Fruit fly (Drosophila melanogaster): Measurements from ENCODE around the gene Nepl14.
A peak's percentile ranks its signal among the peaks of the same experiment; 100 is the strongest.

The Nepl14 gene

dm6 chr3R:22767599-22767998, 4.1 kb upstream of the Nepl14 start, which contains the start of gene CG13841:
Gene CG13841, minus strand, starts transcription at chr3R:22767699.
- no peak for TF ChIP-seq CG10631 (GFP tag; optimal IDR thresholded peaks at IDR 0.05)
- no peak for TF ChIP-seq Gug (GFP tag; IDR thresholded peaks at IDR 0.05)
- TF ChIP-seq CG34406 (GFP tag; optimal IDR thresholded peaks at IDR 0.05), result no peak
- TF ChIP-seq CG6808 (GFP tag; optimal IDR thresholded peaks at IDR 0.05), result no peak
- no peak for TF ChIP-seq Lpt (GFP tag; optimal IDR thresholded peaks at IDR 0.05)

dm6 chr3R:22766072-22766471, 2.6 kb upstream of the Nepl14 start, which contains the start of gene Nepl15:
Gene Nepl15, minus strand, starts transcription at chr3R:22766172.
- TF ChIP-seq CG7368 (GFP tag; optimal IDR thresholded peaks at IDR 0.05) (no peak), lz (GFP tag; optimal IDR thresholded peaks at IDR 0.05) (no peak)

- TF ChIP-seq svp (GFP tag), result peak; percentile 97
- no peak for TF ChIP-seq CG7368 (GFP tag; optimal IDR thresholded peaks at IDR 0.05)
Observed at dm6 chr3R:22760988-22761387, 2.5 kb downstream of the Nepl14 start, which contains the start of gene Nepl13. Gene Nepl13, minus strand, starts transcription at chr3R:22761076.

dm6 chr3R:22757117-22757516, 6.4 kb downstream of the Nepl14 start:
- TF ChIP-seq Smox (GFP tag; optimal IDR thresholded peaks at IDR 0.05), result no peak
- TF ChIP-seq Eip78C (GFP tag), result no peak
- TF ChIP-seq ss (GFP tag; optimal IDR thresholded peaks at IDR 0.05), result no peak
- TF ChIP-seq Blimp-1 (GFP tag; optimal IDR thresholded peaks at IDR 0.05), result no peak
- no peak for TF ChIP-seq CG6163 (GFP tag; IDR thresholded peaks at IDR 0.05)
- TF ChIP-seq Met (GFP tag; optimal IDR thresholded peaks at IDR 0.05), result no peak
- TF ChIP-seq CG3919 (GFP tag; optimal IDR thresholded peaks at IDR 0.05), result no peak
- TF ChIP-seq Lpt (GFP tag; optimal IDR thresholded peaks at IDR 0.05), result no peak
- TF ChIP-seq Hr38 (GFP tag; optimal IDR thresholded peaks at IDR 0.05), result no peak
- no peak for TF ChIP-seq Ets21C (GFP tag; optimal IDR thresholded peaks at IDR 0.05)
- no peak for TF ChIP-seq dac (GFP tag; optimal IDR thresholded peaks at IDR 0.05)

- no peak for TF ChIP-seq CG8632 (GFP tag; optimal IDR thresholded peaks at IDR 0.05)
- no peak for TF ChIP-seq pdm3 (GFP tag; optimal IDR thresholded peaks at IDR 0.05)
- no peak for TF ChIP-seq CG4318 (GFP tag; optimal IDR thresholded peaks at IDR 0.05)
- peak; percentile 71 for TF ChIP-seq fkh (GFP tag; optimal IDR thresholded peaks at IDR 0.05)
- TF ChIP-seq eg (GFP tag; IDR thresholded peaks at IDR 0.05), result 0 out of 3 replicates have a peak, but pooled peaks have one; percentile 17
Observed at dm6 chr3R:22756289-22756688, 7.2 kb downstream of the Nepl14 start.

dm6 chr3R:22755187-22755777, 8.2 kb downstream of the Nepl14 start:
- TF ChIP-seq Lpt (GFP tag; optimal IDR thresholded peaks at IDR 0.05), result no peak
- 0 out of 3 replicates have a peak, but pooled peaks have one; percentile 11 for TF ChIP-seq eg (GFP tag; IDR thresholded peaks at IDR 0.05)
- no peak for TF ChIP-seq Hr4 (GFP tag; optimal IDR thresholded peaks at IDR 0.05)

- TF ChIP-seq fd85E (GFP tag; optimal IDR thresholded peaks at IDR 0.05) (no peak), Hr38 (GFP tag; optimal IDR thresholded peaks at IDR 0.05) (no peak), acj6 (GFP tag; optimal IDR thresholded peaks at IDR 0.05) (no peak), CG10669 (GFP tag; optimal IDR thresholded peaks at IDR 0.05) (no peak), fkh (GFP tag; optimal IDR thresholded peaks at IDR 0.05) (no peak), eg (GFP tag; IDR thresholded peaks at IDR 0.05) (peak; percentile 56; the same call in 2 of the 3 replicates), Hr4 (GFP tag; optimal IDR thresholded peaks at IDR 0.05) (peak; percentile 42), CG34406 (GFP tag; optimal IDR thresholded peaks at IDR 0.05) (no peak), CG15336 (GFP tag; IDR thresholded peaks at IDR 0.05) (0 out of 2 replicates have a peak, but pooled peaks have one; percentile 7), spab (GFP tag; optimal IDR thresholded peaks at IDR 0.05) (no peak), CG8632 (GFP tag; optimal IDR thresholded peaks at IDR 0.05) (no peak), CG8119 (GFP tag; IDR thresholded peaks at IDR 0.05) (no peak; the same call in 2 of the 3 replicates), fd59A (GFP tag; optimal IDR thresholded peaks at IDR 0.05) (no peak), Eip78C (GFP tag) (peak; percentile 78), esn (GFP tag; optimal IDR thresholded peaks at IDR 0.05) (peak; percentile 14), pdm3 (GFP tag; optimal IDR thresholded peaks at IDR 0.05) (no peak), Ets21C (GFP tag; optimal IDR thresholded peaks at IDR 0.05) (no peak), CG6792 (GFP tag; optimal IDR thresholded peaks at IDR 0.05) (no peak), CG6163 (GFP tag; IDR thresholded peaks at IDR 0.05) (peak; percentile 68), Sox14 (GFP tag; optimal IDR thresholded peaks at IDR 0.05) (no peak), CG8319 (GFP tag; optimal IDR thresholded peaks at IDR 0.05) (no peak), cyc (GFP tag; optimal IDR thresholded peaks at IDR 0.05) (no peak)
Observed at dm6 chr3R:22753895-22754774, 9.4 kb downstream of the Nepl14 start.

Measured in whole organism, prepupa.